Worm (Caenorhabditis elegans): ENCODE data around the gene F54C4.4.

F54C4.4 gene

DNA sequence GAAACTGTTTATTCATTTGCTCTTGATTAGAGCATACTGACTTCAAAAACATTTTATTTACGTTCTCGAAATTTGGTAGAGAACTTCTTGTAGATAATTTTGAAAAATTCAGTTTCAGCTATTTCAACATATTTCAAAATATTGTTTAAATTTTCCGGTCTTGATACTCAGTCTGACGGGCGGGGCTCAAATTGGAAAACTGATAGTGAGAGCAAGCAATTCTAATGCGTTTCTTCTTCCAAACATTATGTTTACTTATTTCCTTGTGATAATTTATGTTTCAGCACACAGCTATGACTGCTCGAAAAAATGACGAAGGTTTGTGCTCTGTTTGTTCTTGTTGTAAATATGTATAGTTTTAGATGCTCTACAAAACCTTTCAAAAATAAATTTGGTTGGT is 33.0 kb upstream of the F54C4.4 start, which contains the start of gene pals-24:
TSS of gene pals-24 (plus strand) at position 237 of the 400 bp plus-strand sequence.
- TF ChIP-seq attf-5 (GFP tag; optimal IDR thresholded peaks at IDR 0.05) (peak; percentile 43), pha-4 (tag; optimal IDR thresholded peaks at IDR 0.05) (peak; percentile 16), ceh-100 (GFP tag; IDR thresholded peaks at IDR 0.05) (no peak), ztf-3 (GFP tag; optimal IDR thresholded peaks at IDR 0.05) (no peak), snpc-4 (GFP tag; optimal IDR thresholded peaks at IDR 0.05) (no peak), snpc-4 (tag; optimal IDR thresholded peaks at IDR 0.05) (no peak), nhr-80 (tag; optimal IDR thresholded peaks at IDR 0.05) (peak; percentile 89), madf-6 (GFP tag; IDR thresholded peaks at IDR 0.05) (no peak), hmg-1.2 (GFP tag; IDR thresholded peaks at IDR 0.05) (no peak), dox-1 (GFP tag; IDR thresholded peaks at IDR 0.05) (peak; percentile 46), cebp-1 (GFP tag; IDR thresholded peaks at IDR 0.05) (peak; percentile 74; the same call in 1 of the 2 replicates), cebp-1 (tag; optimal IDR thresholded peaks at IDR 0.05) (peak; percentile 76), aptf-2 (GFP tag; conservative IDR thresholded peaks at IDR 0.05) (no peak)

- TF ChIP-seq lag-1 (GFP tag; IDR thresholded peaks at IDR 0.05) (no peak), C17E4.6 (GFP tag; IDR thresholded peaks at IDR 0.05) (no peak), attf-6 (GFP tag; IDR thresholded peaks at IDR 0.05) (no peak), attf-5 (GFP tag; optimal IDR thresholded peaks at IDR 0.05) (no peak), F57A8.1 (GFP tag; optimal IDR thresholded peaks at IDR 0.05) (no peak), snpc-1.1 (tag; optimal IDR thresholded peaks at IDR 0.05; ENCODE audit: insufficient read depth) (no peak)
Measured at ce11 chrIII:117857-118256, 30.7 kb upstream of the F54C4.4 start.

- TF ChIP-seq snpc-1.3 (tag; optimal IDR thresholded peaks at IDR 0.05; ENCODE audit: insufficient read depth) (no peak), Y56A3A.18 (GFP tag; IDR thresholded peaks at IDR 0.05) (no peak), hmg-20 (GFP tag; IDR thresholded peaks at IDR 0.05) (no peak), nfyb-1 (GFP tag; IDR thresholded peaks at IDR 0.05) (no peak), ceh-27 (GFP tag; optimal IDR thresholded peaks at IDR 0.05) (no peak), ceh-79 (tag; optimal IDR thresholded peaks at IDR 0.05) (no peak), aptf-2 (GFP tag; conservative IDR thresholded peaks at IDR 0.05) (no peak), sea-2 (GFP tag; IDR thresholded peaks at IDR 0.05) (no peak), B0019.2 (GFP tag; conservative IDR thresholded peaks at IDR 0.05) (no peak), rpc-1 (optimal IDR thresholded peaks at IDR 0.05) (no peak), rpc-1 (tag; optimal IDR thresholded peaks at IDR 0.05) (no peak), unc-62 (GFP tag; optimal IDR thresholded peaks at IDR 0.05) (no peak), C06A6.2 (GFP tag; conservative IDR thresholded peaks at IDR 0.05) (no peak), B0261.1 (tag; optimal IDR thresholded peaks at IDR 0.05) (no peak), F33H1.4 (GFP tag; IDR thresholded peaks at IDR 0.05) (no peak), hlh-12 (tag; optimal IDR thresholded peaks at IDR 0.05) (no peak), attf-6 (GFP tag; IDR thresholded peaks at IDR 0.05) (no peak), ZK185.1 (tag; optimal IDR thresholded peaks at IDR 0.05; ENCODE audit: poor library complexity, severe bottlenecking) (no peak), chd-7 (tag; optimal IDR thresholded peaks at IDR 0.05) (no peak), C17E4.6 (GFP tag; IDR thresholded peaks at IDR 0.05) (no peak), B0336.3 (GFP tag; IDR thresholded peaks at IDR 0.05) (no peak)
Measured at ce11 chrIII:117210-117609, 30.0 kb upstream of the F54C4.4 start, which contains the start of gene C29F9.5. C29F9.5 (plus strand) TSS chrIII:117510.

- TF ChIP-seq rcor-1 (GFP tag; IDR thresholded peaks at IDR 0.05), result no peak
- no peak for TF ChIP-seq T07F8.4 (tag; optimal IDR thresholded peaks at IDR 0.05)
- no peak for TF ChIP-seq chd-7 (tag; optimal IDR thresholded peaks at IDR 0.05)
- no peak for TF ChIP-seq F57A8.1 (GFP tag; optimal IDR thresholded peaks at IDR 0.05)
- TF ChIP-seq lsl-1 (GFP tag; optimal IDR thresholded peaks at IDR 0.05), result no peak
- TF ChIP-seq unc-130 (GFP tag; optimal IDR thresholded peaks at IDR 0.05), result no peak
- no peak for TF ChIP-seq pbrm-1 (GFP tag; IDR thresholded peaks at IDR 0.05)
- no peak for TF ChIP-seq ama-1 (optimal IDR thresholded peaks at IDR 0.05)
- TF ChIP-seq ama-1 (GFP tag; optimal IDR thresholded peaks at IDR 0.05), result no peak
- no peak for TF ChIP-seq pha-4 (tag; optimal IDR thresholded peaks at IDR 0.05)
- TF ChIP-seq ekl-4 (GFP tag; IDR thresholded peaks at IDR 0.05), result no peak
Measured at ce11 chrIII:114603-115002, 27.4 kb upstream of the F54C4.4 start, which contains the start of gene C29F9.6. C29F9.6 (plus strand) TSS chrIII:114903.
